Worm (Caenorhabditis elegans) whole organism, L3 larva: ENCODE data around the gene F38B7.17.

ENCODE experiments used
- ceh-9 ChIP-seq: sonication (generic microtip); optimal IDR thresholded peaks from 2 replicates; lab custom pipeline; 2018; ENCODE audit warnings: missing biosample characterization, missing genetic modification characterization
- lin-39 ChIP-seq: fragments of 150-350 bp; optimal IDR thresholded peaks from 2 replicates; lab custom pipeline; 2018; ENCODE audit warnings: missing biosample characterization, missing genetic modification reagents, missing genetic modification characterization
- pha-4 ChIP-seq: fragments of 150-350 bp; optimal IDR thresholded peaks from 2 replicates; lab custom pipeline; 2014; ENCODE audit warnings: missing biosample characterization, missing genetic modification reagents, missing genetic modification characterization
- unc-62 ChIP-seq: fragments of 150-350 bp; sonication (generic microtip); optimal IDR thresholded peaks from 4 replicates; lab custom pipeline; 2014; ENCODE audit warnings: missing biosample characterization, missing genetic modification reagents, missing genetic modification characterization

DNA sequence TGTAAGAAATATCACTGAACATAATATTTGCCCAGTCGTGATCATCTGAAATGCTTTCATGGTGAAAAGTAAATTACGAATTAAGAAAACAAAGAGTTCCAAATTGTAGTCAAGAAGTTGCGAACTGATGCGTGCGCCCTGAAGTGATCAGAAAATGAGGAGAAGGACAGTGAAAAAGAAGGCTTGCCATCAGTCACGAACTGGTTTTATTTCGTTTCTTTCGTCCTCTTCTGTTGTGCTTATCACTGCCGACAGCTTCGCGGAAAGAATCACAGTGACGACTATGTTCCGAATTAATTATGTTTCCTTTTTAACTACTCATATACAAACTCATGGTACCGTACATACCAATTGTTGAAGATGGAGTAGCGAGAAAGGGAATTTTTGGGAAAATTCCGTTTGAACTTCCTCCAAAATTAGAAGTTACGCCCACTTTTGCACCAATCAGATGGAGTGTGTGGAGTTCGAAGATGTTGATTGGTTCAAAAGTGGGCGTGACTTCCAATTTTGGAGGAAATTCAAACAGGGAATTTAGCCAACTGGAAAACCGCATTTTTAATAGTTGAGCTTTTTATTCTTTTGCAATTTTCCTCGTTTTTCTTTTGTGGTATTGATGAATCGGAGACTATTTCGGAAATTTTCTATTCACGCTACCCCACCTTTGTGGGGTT lies 45.5 kb downstream of the F38B7.17 start, which contains the start of gene C55A6.12:
- TF ChIP-seq lin-39, result no peak
- TF ChIP-seq pha-4 (tag; lab: Kevin White, UChicago), result no peak
- no peak for TF ChIP-seq ceh-9 (tag; lab: Kevin White, UChicago)
- no peak for TF ChIP-seq unc-62 (GFP tag; lab: Kevin White, UChicago)
